Fruit fly (Drosophila melanogaster) whole organism, prepupa: Measurements from ENCODE around the gene CG11980.

Source experiments
- CG10631 ChIP-seq: fragments of 200-800 bp; sonication (Bioruptor generic); optimal IDR thresholded peaks from 2 replicates; lab custom pipeline; 2016; ENCODE audit warnings: missing biosample characterization, missing genetic modification characterization
- CG10669 ChIP-seq: fragments of 200-800 bp; sonication (Bioruptor generic); optimal IDR thresholded peaks from 3 replicates; lab custom pipeline; 2018; ENCODE audit warnings: missing biosample characterization, mild to moderate bottlenecking, missing genetic modification characterization, moderate library complexity
- CG11762 ChIP-seq: fragments of 200-800 bp; sonication (Bioruptor generic); optimal IDR thresholded peaks from 3 replicates; lab custom pipeline; 2016; ENCODE audit warnings: missing biosample characterization, missing genetic modification characterization; ENCODE audit not compliant: insufficient read depth
- CG11902 ChIP-seq: fragments of 200-800 bp; sonication (Bioruptor generic); optimal IDR thresholded peaks from 3 replicates; lab custom pipeline; 2016; ENCODE audit warnings: missing biosample characterization, missing genetic modification characterization
- CG15336 ChIP-seq: fragments of 200-800 bp; sonication (Bioruptor generic); IDR thresholded peaks from 2 replicates; pipeline ENCODE4 v1.3.6; 2022; ENCODE audit warnings: missing biosample characterization, missing genetic modification characterization
- CG1621 ChIP-seq: fragments of 200-800 bp; sonication (Bioruptor generic); optimal IDR thresholded peaks from 3 replicates; lab custom pipeline; 2018; ENCODE audit warnings: missing biosample characterization, mild to moderate bottlenecking, missing genetic modification characterization
- CG16779 ChIP-seq: fragments of 200-800 bp; sonication (Bioruptor generic); optimal IDR thresholded peaks from 3 replicates; lab custom pipeline; 2017; ENCODE audit warnings: missing biosample characterization, mild to moderate bottlenecking, missing genetic modification characterization
- CG3032 ChIP-seq: fragments of 200-800 bp; optimal IDR thresholded peaks from 2 replicates; lab custom pipeline; 2019; ENCODE audit warnings: missing biosample characterization, mild to moderate bottlenecking, missing genetic modification characterization, moderate library complexity
- CG32006 ChIP-seq: fragments of 200-800 bp; sonication (Bioruptor generic); optimal IDR thresholded peaks from 3 replicates; lab custom pipeline; 2017; ENCODE audit warnings: missing biosample characterization, mild to moderate bottlenecking, missing genetic modification characterization
- CG34406 ChIP-seq: fragments of 200-800 bp; sonication (Bioruptor generic); optimal IDR thresholded peaks from 3 replicates; lab custom pipeline; 2016; ENCODE audit warnings: missing biosample characterization, missing genetic modification characterization
- CG3919 ChIP-seq: fragments of 200-800 bp; sonication (Bioruptor generic); optimal IDR thresholded peaks from 3 replicates; lab custom pipeline; 2016; ENCODE audit warnings: missing biosample characterization, missing genetic modification characterization
- CG4318 ChIP-seq: fragments of 200-800 bp; sonication (Bioruptor generic); optimal IDR thresholded peaks from 3 replicates; lab custom pipeline; 2017; ENCODE audit warnings: missing biosample characterization, mild to moderate bottlenecking, missing genetic modification characterization
- CG6163 ChIP-seq: fragments of 200-800 bp; sonication (Bioruptor generic); IDR thresholded peaks from 3 replicates; pipeline ENCODE4 v1.3.6; 2022; ENCODE audit warnings: missing biosample characterization, missing genetic modification characterization
- CG6276 ChIP-seq: fragments of 200-800 bp; sonication (Bioruptor generic); optimal IDR thresholded peaks from 2 replicates; lab custom pipeline; 2017; ENCODE audit warnings: missing biosample characterization, mild to moderate bottlenecking, missing genetic modification characterization
- CG6792 ChIP-seq: fragments of 200-800 bp; sonication (Bioruptor generic); optimal IDR thresholded peaks from 3 replicates; lab custom pipeline; 2016; ENCODE audit warnings: missing biosample characterization, missing genetic modification characterization
- CG6808 ChIP-seq: fragments of 200-800 bp; sonication (Bioruptor generic); optimal IDR thresholded peaks from 3 replicates; lab custom pipeline; 2017; ENCODE audit warnings: missing biosample characterization, missing genetic modification characterization, mild to moderate bottlenecking, moderate library complexity, missing genetic modification reagents
- CG8119 ChIP-seq: fragments of 200-800 bp; sonication (Bioruptor generic); IDR thresholded peaks from 3 replicates; pipeline ENCODE4 v1.3.6; 2022; ENCODE audit warnings: missing biosample characterization, missing genetic modification characterization
- CG8632 ChIP-seq: fragments of 200-800 bp; sonication (Bioruptor generic); optimal IDR thresholded peaks from 3 replicates; lab custom pipeline; 2016; ENCODE audit warnings: missing biosample characterization, missing genetic modification characterization
- Eip75B ChIP-seq: fragments of 200-800 bp; sonication (Bioruptor generic); optimal IDR thresholded peaks from 3 replicates; lab custom pipeline; 2016; ENCODE audit warnings: missing biosample characterization, missing genetic modification characterization
- Eip78C ChIP-seq: fragments of 200-800 bp; sonication (Bioruptor generic); peaks from one replicate; lab custom pipeline; 2016; ENCODE audit warnings: missing biosample characterization, missing genetic modification characterization
- Ets21C ChIP-seq: fragments of 200-800 bp; sonication (Bioruptor generic); optimal IDR thresholded peaks from 3 replicates; lab custom pipeline; 2016; ENCODE audit warnings: missing biosample characterization, missing genetic modification characterization
- Ets96B ChIP-seq: fragments of 200-800 bp; optimal IDR thresholded peaks from 2 replicates; lab custom pipeline; 2019; ENCODE audit warnings: missing biosample characterization, mild to moderate bottlenecking, missing genetic modification characterization, moderate library complexity
- Gug ChIP-seq: fragments of 200-800 bp; sonication (Bioruptor generic); IDR thresholded peaks from 2 replicates; pipeline ENCODE4 v1.3.6; 2022; ENCODE audit warnings: missing biosample characterization, missing genetic modification characterization
- Hr38 ChIP-seq: sonication (Bioruptor generic); optimal IDR thresholded peaks from 2 replicates; lab custom pipeline; 2016; ENCODE audit warnings: missing biosample characterization, missing genetic modification characterization
- Hr39 ChIP-seq: fragments of 200-800 bp; sonication (Bioruptor generic); optimal IDR thresholded peaks from 2 replicates; lab custom pipeline; 2016; ENCODE audit warnings: missing biosample characterization, missing genetic modification characterization
- Hr4 ChIP-seq: fragments of 200-800 bp; sonication (Bioruptor generic); optimal IDR thresholded peaks from 3 replicates; lab custom pipeline; 2016; ENCODE audit warnings: missing biosample characterization, missing genetic modification characterization
- Lpt ChIP-seq: fragments of 200-800 bp; sonication (Bioruptor generic); optimal IDR thresholded peaks from 3 replicates; lab custom pipeline; 2016; ENCODE audit warnings: missing biosample characterization, missing genetic modification characterization
- Met ChIP-seq: fragments of 200-800 bp; sonication (Bioruptor generic); optimal IDR thresholded peaks from 3 replicates; lab custom pipeline; 2016; ENCODE audit warnings: missing biosample characterization, missing genetic modification characterization
- OdsH ChIP-seq: fragments of 200-800 bp; sonication (Bioruptor generic); optimal IDR thresholded peaks from 3 replicates; lab custom pipeline; 2016; ENCODE audit warnings: missing biosample characterization, missing genetic modification characterization
- Smox ChIP-seq: fragments of 200-800 bp; sonication (Bioruptor generic); optimal IDR thresholded peaks from 3 replicates; lab custom pipeline; 2016; ENCODE audit warnings: missing biosample characterization, missing genetic modification characterization
- Sox14 ChIP-seq: fragments of 200-800 bp; sonication (Bioruptor generic); optimal IDR thresholded peaks from 3 replicates; lab custom pipeline; 2016; ENCODE audit warnings: missing biosample characterization, missing genetic modification characterization
- Sox15 ChIP-seq: fragments of 200-800 bp; sonication (Bioruptor generic); optimal IDR thresholded peaks from 3 replicates; lab custom pipeline; 2016; ENCODE audit warnings: missing biosample characterization, missing genetic modification characterization
- achi ChIP-seq: fragments of 200-800 bp; sonication (Bioruptor generic); optimal IDR thresholded peaks from 3 replicates; lab custom pipeline; 2016; ENCODE audit warnings: missing biosample characterization, missing genetic modification characterization
- acj6 ChIP-seq: fragments of 200-800 bp; sonication (Bioruptor generic); optimal IDR thresholded peaks from 3 replicates; lab custom pipeline; 2016; ENCODE audit warnings: missing biosample characterization, missing genetic modification characterization
- cyc ChIP-seq: fragments of 200-800 bp; sonication (Bioruptor generic); optimal IDR thresholded peaks from 3 replicates; lab custom pipeline; 2016; ENCODE audit warnings: missing biosample characterization, missing genetic modification characterization
- dsx ChIP-seq: fragments of 200-800 bp; optimal IDR thresholded peaks from 3 replicates; lab custom pipeline; 2019; ENCODE audit warnings: missing biosample characterization, mild to moderate bottlenecking, missing genetic modification characterization, moderate library complexity; ENCODE audit not compliant: poor library complexity, severe bottlenecking
- eg ChIP-seq: fragments of 200-800 bp; sonication (Bioruptor generic); IDR thresholded peaks from 3 replicates; pipeline ENCODE4 v1.3.6; 2022; ENCODE audit warnings: missing biosample characterization, missing genetic modification characterization
- esn ChIP-seq: fragments of 200-800 bp; sonication (Bioruptor generic); optimal IDR thresholded peaks from 2 replicates; lab custom pipeline; 2016; ENCODE audit warnings: missing biosample characterization, mild to moderate bottlenecking, missing genetic modification characterization, moderate library complexity
- fd59A ChIP-seq: fragments of 200-800 bp; sonication (Bioruptor generic); optimal IDR thresholded peaks from 2 replicates; lab custom pipeline; 2017; ENCODE audit warnings: missing biosample characterization, mild to moderate bottlenecking, missing genetic modification characterization, missing genetic modification reagents
- fkh ChIP-seq: fragments of 200-800 bp; sonication (Bioruptor generic); optimal IDR thresholded peaks from 3 replicates; lab custom pipeline; 2017; ENCODE audit warnings: missing biosample characterization, mild to moderate bottlenecking, missing genetic modification characterization, moderate library complexity
- net ChIP-seq: fragments of 200-800 bp; sonication (Bioruptor generic); optimal IDR thresholded peaks from 3 replicates; lab custom pipeline; 2016; ENCODE audit warnings: missing biosample characterization, missing genetic modification characterization
- pdm3 ChIP-seq: fragments of 200-800 bp; sonication (Bioruptor generic); optimal IDR thresholded peaks from 3 replicates; lab custom pipeline; 2016; ENCODE audit warnings: missing biosample characterization, missing genetic modification characterization
- salr ChIP-seq, 2 experiments: fragments of 200-800 bp; sonication (Bioruptor generic); optimal IDR thresholded peaks; 3 replicates each; lab custom pipeline; 2016 to 2018; ENCODE audit warnings: missing biosample characterization in 2 of 2, missing genetic modification characterization in 2 of 2, mild to moderate bottlenecking in 1 of 2
- spab ChIP-seq: fragments of 200-800 bp; sonication (Bioruptor generic); optimal IDR thresholded peaks from 2 replicates; lab custom pipeline; 2017; ENCODE audit warnings: missing biosample characterization, mild to moderate bottlenecking, missing genetic modification characterization, missing genetic modification reagents
- ss ChIP-seq, 2 experiments: fragments of 200-800 bp; sonication (Bioruptor generic); optimal IDR thresholded peaks; 2 replicates in 1 of 2; 3 replicates in 1 of 2; lab custom pipeline; 2017 to 2018; ENCODE audit warnings: mild to moderate bottlenecking in 2 of 2, missing biosample characterization in 2 of 2, missing genetic modification characterization in 2 of 2, moderate library complexity in 1 of 2
- topi ChIP-seq: fragments of 200-800 bp; sonication (Bioruptor generic); optimal IDR thresholded peaks from 3 replicates; lab custom pipeline; 2016; ENCODE audit warnings: missing biosample characterization, missing genetic modification characterization

Gene CG11980

DNA sequence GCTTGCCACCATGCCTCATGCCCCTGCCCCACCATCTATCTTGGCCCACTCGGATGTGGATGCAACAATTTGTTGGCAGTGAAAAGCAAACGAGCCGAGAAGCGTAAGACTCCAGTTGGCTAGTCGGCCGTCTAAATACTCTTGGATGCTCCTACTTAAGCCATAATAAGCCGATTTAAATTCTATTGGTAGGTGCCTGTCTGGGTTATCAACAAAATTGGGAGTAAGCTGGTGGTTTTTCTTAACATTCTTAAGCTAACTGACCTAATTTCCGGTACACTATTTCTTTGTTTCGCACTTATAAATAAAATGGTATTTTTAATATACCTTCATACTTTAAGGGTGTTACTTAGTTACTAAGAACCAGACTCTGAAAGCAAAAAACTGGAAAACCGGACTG, 46.1 kb upstream of the CG11980 start (continued):
- peak; percentile 38 for TF ChIP-seq CG3032
- peak; percentile 28 for TF ChIP-seq esn (GFP tag; lab: Kevin White, UChicago)
- TF ChIP-seq CG16779 (tag; lab: Kevin White, UChicago): no peak
- TF ChIP-seq CG11902: no peak
- TF ChIP-seq Ets21C (GFP tag; lab: Kevin White, UChicago): no peak
- TF ChIP-seq CG34406 (GFP tag; lab: Kevin White, UChicago): no peak
- no peak for TF ChIP-seq fkh (GFP tag; lab: Kevin White, UChicago)

DNA sequence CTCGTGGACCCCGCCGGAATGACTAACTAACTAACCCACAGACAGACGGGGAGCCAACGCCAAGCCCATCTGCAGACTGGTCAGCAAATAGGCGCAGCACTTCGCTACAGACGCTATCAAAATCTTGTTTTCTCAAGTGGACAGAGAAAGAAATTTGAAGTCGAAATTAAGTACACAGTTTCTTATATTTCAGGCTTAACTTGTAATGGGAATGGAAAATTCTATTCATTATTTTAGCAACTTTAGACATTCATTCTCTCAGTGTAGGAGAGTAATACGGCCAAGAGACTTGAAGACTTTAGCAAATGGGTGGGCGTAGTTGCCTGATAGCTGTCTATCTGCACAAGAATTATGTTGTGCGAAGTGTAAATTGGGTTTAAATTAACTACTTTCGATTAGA, 45.5 kb upstream of the CG11980 start:
- TF ChIP-seq Hr4 (GFP tag; lab: Kevin White, UChicago) (peak; percentile 49), CG10631 (peak; percentile 75), CG11762 (GFP tag; lab: Kevin White, UChicago) (no peak), Ets96B (tag; lab: Kevin White, UChicago) (peak; percentile 73), Eip75B (GFP tag; lab: Kevin White, UChicago) (peak; percentile 53), Lpt (GFP tag; lab: Kevin White, UChicago) (peak; percentile 50), fd59A (GFP tag; lab: Kevin White, UChicago) (peak; percentile 56), Smox (GFP tag; lab: Kevin White, UChicago) (no peak), acj6 (GFP tag; lab: Kevin White, UChicago) (peak; percentile 39), CG6808 (GFP tag; lab: Kevin White, UChicago) (peak; percentile 64), CG34406 (GFP tag; lab: Kevin White, UChicago) (no peak), Sox15 (GFP tag; lab: Kevin White, UChicago) (no peak), Met (GFP tag; lab: Kevin White, UChicago) (no peak), Sox14 (peak; percentile 59), topi (GFP tag; lab: Kevin White, UChicago) (peak; percentile 30), Hr38 (GFP tag; lab: Kevin White, UChicago) (no peak), CG4318 (GFP tag; lab: Kevin White, UChicago) (peak; percentile 35), Eip78C (GFP tag; lab: Kevin White, UChicago) (peak; percentile 75), CG6276 (GFP tag; lab: Kevin White, UChicago) (peak; percentile 10), Gug (peak; percentile 43; the same call in 1 of the 2 replicates), CG6163 (GFP tag; lab: Robert Waterston, UW) (peak; percentile 83), dsx (peak; percentile 39), CG8632 (GFP tag; lab: Kevin White, UChicago) (peak; percentile 38), CG3032 (peak; percentile 72), CG1621 (tag; lab: Kevin White, UChicago) (peak; percentile 52), CG32006 (GFP tag; lab: Kevin White, UChicago) (peak; percentile 61), salr (GFP tag; optimal IDR thresholded peaks at IDR 0.05; lab: Kevin White, UChicago) (peak; percentile 35 to 45), achi (GFP tag; lab: Kevin White, UChicago) (peak; percentile 42), CG10669 (GFP tag; lab: Kevin White, UChicago) (peak; percentile 65), Hr39 (GFP tag; lab: Kevin White, UChicago) (peak; percentile 4), esn (GFP tag; lab: Kevin White, UChicago) (no peak), CG3919 (peak; percentile 67), spab (GFP tag; lab: Kevin White, UChicago) (peak; percentile 37), net (GFP tag; lab: Kevin White, UChicago) (peak; percentile 45), eg (peak; percentile 74), CG6792 (no peak), cyc (GFP tag; lab: Kevin White, UChicago) (no peak), ss (GFP tag; optimal IDR thresholded peaks at IDR 0.05; lab: Kevin White, UChicago) (peak in 1 of 2 experiments; percentile 9), pdm3 (GFP tag; lab: Kevin White, UChicago) (peak; percentile 41), CG8119 (peak; percentile 46), OdsH (GFP tag; lab: Kevin White, UChicago) (peak; percentile 56), CG15336 (peak; percentile 66)
